Worm (Caenorhabditis elegans): Measurements from ENCODE around the gene srx-46.
A peak's percentile ranks its signal among the peaks of the same experiment; 100 is the strongest.

Gene srx-46

DNA sequence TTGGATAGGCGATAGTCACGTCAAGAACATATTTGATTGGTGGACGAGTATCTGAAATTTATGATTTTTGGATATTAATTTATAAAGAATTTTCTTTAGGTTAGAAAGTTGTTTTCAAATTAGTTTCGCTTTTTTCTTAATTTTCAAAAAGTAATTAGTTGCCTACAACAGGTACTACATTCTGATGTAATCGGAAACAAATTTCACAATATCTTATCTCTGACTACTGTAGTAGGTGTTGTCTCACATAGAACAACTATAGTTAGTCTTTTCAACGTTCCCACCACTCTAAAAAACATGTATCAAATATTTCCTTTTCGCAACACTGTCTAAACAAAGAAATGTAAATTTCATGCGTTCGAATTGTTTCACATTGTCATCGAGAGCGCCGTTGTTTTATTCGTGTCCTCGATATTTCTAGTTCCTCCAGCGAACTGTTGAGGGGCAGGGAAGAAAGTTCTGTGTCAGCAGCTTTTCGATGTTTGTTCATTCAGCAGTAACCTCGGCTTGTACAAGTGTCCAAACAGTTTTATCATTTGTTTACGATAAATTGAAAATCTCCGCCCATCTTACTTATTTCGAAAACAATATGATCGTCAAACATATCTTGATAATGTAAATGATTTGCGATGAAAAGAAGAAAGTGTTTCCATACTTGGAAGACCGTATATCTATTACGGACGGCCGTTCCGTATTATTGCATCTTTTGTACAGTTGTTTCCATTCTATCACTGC lies 23.6 kb upstream of the srx-46 start:
- TF ChIP-seq nhr-11 (tag; optimal IDR thresholded peaks at IDR 0.05), result no peak
- peak; percentile 36 for TF ChIP-seq blmp-1 (tag; optimal IDR thresholded peaks at IDR 0.05)
- TF ChIP-seq hlh-4 (tag; optimal IDR thresholded peaks at IDR 0.05), result no peak
- no peak for TF ChIP-seq zag-1 (tag; optimal IDR thresholded peaks at IDR 0.05)
- TF ChIP-seq F16B12.6 (tag; optimal IDR thresholded peaks at IDR 0.05), result no peak
- no peak for TF ChIP-seq nhr-76 (tag; optimal IDR thresholded peaks at IDR 0.05)
- TF ChIP-seq efl-1 (optimal IDR thresholded peaks at IDR 0.05), result no peak
- TF ChIP-seq efl-1 (GFP tag; optimal IDR thresholded peaks at IDR 0.05 in 1 of 2), result peak in 1 of 2 experiments; percentile 63

DNA sequence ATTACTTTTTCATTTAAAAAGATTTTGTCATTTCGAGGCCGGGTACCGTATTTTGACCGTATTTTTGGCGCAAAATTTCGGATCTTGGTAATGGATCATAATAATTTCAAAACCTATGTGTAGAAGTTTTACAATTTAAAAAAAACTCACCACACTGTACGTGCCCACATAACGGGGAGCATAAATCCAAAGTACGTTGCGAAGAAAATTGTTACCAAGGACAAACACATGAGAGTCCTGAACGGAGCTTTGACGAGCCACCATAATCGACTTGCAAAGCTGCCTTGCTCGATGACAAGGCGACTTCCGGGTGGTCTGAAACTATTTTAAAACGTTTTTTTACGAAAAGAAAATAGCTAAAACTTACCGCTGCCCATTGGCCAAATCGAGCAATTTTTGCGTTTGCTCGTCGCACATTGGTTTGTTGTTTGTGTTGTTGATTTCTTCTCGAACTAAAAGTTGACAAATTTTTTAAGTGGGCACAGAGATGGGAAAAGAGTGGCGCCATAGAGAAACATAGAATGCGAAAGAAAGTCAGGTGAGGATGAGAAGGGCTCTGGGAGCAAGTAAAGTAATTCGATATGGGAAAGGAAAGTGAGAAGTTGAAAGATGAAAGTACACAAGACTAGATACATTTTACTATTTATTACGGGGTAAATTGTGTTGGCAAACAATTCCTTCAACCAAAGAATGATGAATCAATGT lies 20.3 kb upstream of the srx-46 start:
- TF ChIP-seq unc-130 (tag; optimal IDR thresholded peaks at IDR 0.05), result no peak

DNA sequence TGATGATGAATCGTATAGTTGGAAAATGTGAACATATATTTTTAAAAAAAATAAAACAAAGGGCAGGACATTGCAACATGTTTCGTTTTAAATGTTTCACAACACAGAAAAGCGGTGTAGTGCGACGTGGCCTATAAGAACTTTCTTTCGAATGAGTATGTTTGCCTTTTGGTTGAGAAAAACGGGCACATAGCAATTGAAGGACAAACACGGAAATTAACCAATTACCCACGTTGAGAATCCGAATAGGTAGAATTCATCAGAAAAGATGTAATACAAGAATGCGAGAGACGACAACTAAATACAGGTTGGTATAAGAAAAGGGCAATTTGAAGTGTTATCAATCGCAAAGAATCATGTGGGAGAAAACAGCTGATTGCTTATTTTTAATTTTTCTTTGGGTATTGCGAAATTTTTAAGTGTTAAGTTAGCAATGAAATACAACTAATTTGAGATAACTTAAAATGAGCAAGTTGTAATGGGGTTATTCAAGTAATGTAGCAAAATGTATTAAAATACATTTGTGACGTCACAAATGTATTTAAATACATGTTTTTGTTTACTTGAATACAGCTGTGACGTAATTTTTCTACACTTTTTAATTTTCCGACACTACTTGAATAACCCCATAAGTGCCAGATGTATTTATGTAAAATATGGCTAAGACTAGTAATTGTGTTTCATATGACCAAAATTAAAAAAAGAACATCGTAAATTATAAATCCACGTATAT lies 19.6 kb upstream of the srx-46 start, which contains the start of gene acl-14:
TSS of gene acl-14 (minus strand) at position 316 of the 733 bp plus-strand sequence.
- TF ChIP-seq lir-3 (tag; optimal IDR thresholded peaks at IDR 0.05; ENCODE audit: poor library complexity), result no peak
- TF ChIP-seq tlp-1 (tag; optimal IDR thresholded peaks at IDR 0.05), result no peak
- no peak for TF ChIP-seq unc-98 (GFP tag; IDR thresholded peaks at IDR 0.05)
- no peak for TF ChIP-seq snpc-4 (tag; optimal IDR thresholded peaks at IDR 0.05)
- no peak for TF ChIP-seq nhr-237 (tag; optimal IDR thresholded peaks at IDR 0.05)
- no peak for TF ChIP-seq alr-1 (tag; optimal IDR thresholded peaks at IDR 0.05; ENCODE audit: borderline replicate concordance)
- TF ChIP-seq elt-3 (tag; optimal IDR thresholded peaks at IDR 0.05), result peak in 2 of 6 experiments; percentile 26 to 84
- TF ChIP-seq hpl-2 (GFP tag; optimal IDR thresholded peaks at IDR 0.05), result no peak
- no peak for TF ChIP-seq nhr-11 (tag; optimal IDR thresholded peaks at IDR 0.05)
- TF ChIP-seq unc-130 (tag; optimal IDR thresholded peaks at IDR 0.05), result no peak
- no peak for TF ChIP-seq sox-4 (tag; optimal IDR thresholded peaks at IDR 0.05)
- TF ChIP-seq nhr-85 (tag), result peak; percentile 89
- TF ChIP-seq C16A3.4 (tag; optimal IDR thresholded peaks at IDR 0.05), result no peak
- no peak for TF ChIP-seq nhr-12 (tag; optimal IDR thresholded peaks at IDR 0.05)
- no peak for TF ChIP-seq ceh-88 (GFP tag; IDR thresholded peaks at IDR 0.05)
- TF ChIP-seq ceh-8 (GFP tag; optimal IDR thresholded peaks at IDR 0.05), result no peak
- TF ChIP-seq pqm-1 (tag; optimal IDR thresholded peaks at IDR 0.05), result no peak
- TF ChIP-seq nhr-71 (tag; optimal IDR thresholded peaks at IDR 0.05), result peak; percentile 21
- no peak for TF ChIP-seq unc-86 (tag; optimal IDR thresholded peaks at IDR 0.05)
- TF ChIP-seq ama-1 (optimal IDR thresholded peaks at IDR 0.05), result no peak
- TF ChIP-seq C04F5.9 (tag; optimal IDR thresholded peaks at IDR 0.05), result no peak
- no peak for TF ChIP-seq hlh-4 (tag; optimal IDR thresholded peaks at IDR 0.05)
- no peak for TF ChIP-seq mef-2 (tag; optimal IDR thresholded peaks at IDR 0.05)
- TF ChIP-seq ets-5 (GFP tag; IDR thresholded peaks at IDR 0.05), result no peak
- TF ChIP-seq efl-1 (optimal IDR thresholded peaks at IDR 0.05), result no peak
- peak in 1 of 2 experiments; percentile 45 for TF ChIP-seq efl-1 (GFP tag; optimal IDR thresholded peaks at IDR 0.05 in 1 of 2)
- no peak for TF ChIP-seq Y116A8C.19 (tag; optimal IDR thresholded peaks at IDR 0.05; ENCODE audit: borderline replicate concordance)
- peak; percentile 71 for TF ChIP-seq zip-4 (GFP tag; optimal IDR thresholded peaks at IDR 0.05)
- no peak for TF ChIP-seq egl-27 (tag; optimal IDR thresholded peaks at IDR 0.05)
- TF ChIP-seq lin-35 (GFP tag; optimal IDR thresholded peaks at IDR 0.05), result peak in 1 of 2 experiments; percentile 32
- no peak for TF ChIP-seq jun-1 (tag; optimal IDR thresholded peaks at IDR 0.05)
- TF ChIP-seq egl-13 (tag; optimal IDR thresholded peaks at IDR 0.05), result no peak
- no peak for TF ChIP-seq fkh-8 (tag; optimal IDR thresholded peaks at IDR 0.05)
- TF ChIP-seq nhr-47 (tag; optimal IDR thresholded peaks at IDR 0.05), result no peak
- TF ChIP-seq lin-39 (tag; optimal IDR thresholded peaks at IDR 0.05), result no peak
- no peak for TF ChIP-seq fos-1 (tag; optimal IDR thresholded peaks at IDR 0.05)
- no peak for TF ChIP-seq nhr-90 (tag; optimal IDR thresholded peaks at IDR 0.05; ENCODE audit: poor library complexity)
- TF ChIP-seq C34B4.2 (tag; optimal IDR thresholded peaks at IDR 0.05), result no peak
- TF ChIP-seq lsy-2 (tag; optimal IDR thresholded peaks at IDR 0.05), result no peak
- TF ChIP-seq zag-1 (tag; optimal IDR thresholded peaks at IDR 0.05), result no peak
- TF ChIP-seq efl-3 (GFP tag; optimal IDR thresholded peaks at IDR 0.05), result no peak
- TF ChIP-seq fkh-10 (GFP tag; optimal IDR thresholded peaks at IDR 0.05), result no peak
- TF ChIP-seq unc-30 (tag; optimal IDR thresholded peaks at IDR 0.05), result no peak
